Worm (Caenorhabditis elegans) whole organism, dauer: Measurements from ENCODE around the gene B0244.5.

Experiments used
- unc-62 ChIP-seq: sonication (generic microtip); optimal IDR thresholded peaks from 2 replicates; lab custom pipeline; 2017; ENCODE audit warnings: missing biosample characterization, missing genetic modification reagents, missing genetic modification characterization

B0244.5 gene

ce11 chrIII:5734328-5734727, 10.4 kb upstream of the B0244.5 start:
- no peak for TF ChIP-seq unc-62 (GFP tag; lab: Kevin White, UChicago)

DNA sequence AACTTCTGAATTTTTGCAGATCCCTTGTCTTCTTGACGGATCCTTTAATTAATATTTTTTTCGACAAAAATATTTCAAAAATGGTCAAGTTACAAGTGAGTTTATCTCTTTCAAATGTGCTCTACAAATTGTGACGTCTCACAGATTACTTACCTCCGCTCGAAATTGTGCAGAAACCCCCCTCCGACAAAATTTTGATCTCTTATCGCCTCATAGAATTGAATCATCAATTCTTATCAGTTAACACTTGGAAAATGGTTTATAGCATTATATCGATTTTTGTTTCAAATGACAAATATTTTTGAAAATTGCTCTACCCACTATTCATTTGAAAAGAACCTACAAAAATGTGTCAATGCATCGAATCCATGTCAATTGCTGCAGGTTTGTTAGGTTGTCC, 9.8 kb upstream of the B0244.5 start, which contains the start of gene B0244.10:
B0244.10 (plus strand) TSS at position 254 of the 400 bp plus-strand sequence.
- TF ChIP-seq unc-62 (GFP tag; lab: Kevin White, UChicago) = no peak

ce11 chrIII:5737708-5738107, 7.0 kb upstream of the B0244.5 start, which contains the start of gene B0244.6:
TSS of gene B0244.6 (plus strand) at chrIII:5738008.
- TF ChIP-seq unc-62 (GFP tag; lab: Kevin White, UChicago) = no peak

ce11 chrIII:5740666-5741065, 4.0 kb upstream of the B0244.5 start, which contains the start of gene B0244.16:
TSS of gene B0244.16 (plus strand) at chrIII:5740966.
- TF ChIP-seq unc-62 (GFP tag; lab: Kevin White, UChicago) = no peak

- TF ChIP-seq unc-62 (GFP tag; lab: Kevin White, UChicago) = no peak
Measured at ce11 chrIII:5743084-5743483, 1.6 kb upstream of the B0244.5 start, which contains the start of gene B0244.15. TSS of gene B0244.15 (plus strand) at chrIII:5743384.

DNA sequence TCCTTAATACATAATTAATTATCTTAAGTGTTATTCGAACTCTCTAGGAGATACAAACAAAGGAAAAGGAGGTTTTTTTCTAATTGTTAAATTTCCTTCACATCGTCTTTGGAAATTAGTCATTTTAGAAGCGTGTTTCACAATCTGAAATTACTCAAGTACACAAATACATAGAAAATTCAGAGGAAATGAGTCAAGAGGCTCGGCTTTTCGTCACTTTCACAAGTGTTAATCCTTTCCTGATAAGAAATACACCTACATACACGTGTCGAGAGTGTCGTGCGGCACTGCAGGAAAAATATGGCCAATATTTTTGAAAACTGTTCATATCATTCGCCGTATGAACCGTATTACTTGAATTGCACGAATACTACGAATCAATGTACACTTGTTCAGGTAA, 2.5 kb downstream of the B0244.5 start, which contains the start of gene B0244.4:
B0244.4 (plus strand) TSS at position 301 of the 400 bp plus-strand sequence.
- TF ChIP-seq unc-62 (GFP tag; lab: Kevin White, UChicago) = no peak

- TF ChIP-seq unc-62 (GFP tag; lab: Kevin White, UChicago) = no peak
Measured at ce11 chrIII:5748360-5748759, 3.7 kb downstream of the B0244.5 start.

ce11 chrIII:5750503-5750902, 5.8 kb downstream of the B0244.5 start:
- no peak for TF ChIP-seq unc-62 (GFP tag; lab: Kevin White, UChicago)

ce11 chrIII:5755204-5755603, 10.5 kb downstream of the B0244.5 start, which contains the start of gene ida-1:
TSS of gene ida-1 (plus strand) at chrIII:5755539.
- no peak for TF ChIP-seq unc-62 (GFP tag; lab: Kevin White, UChicago)

ce11 chrIII:5757492-5758045, 12.9 kb downstream of the B0244.5 start:
- TF ChIP-seq unc-62 (GFP tag; lab: Kevin White, UChicago) = no peak

- TF ChIP-seq unc-62 (GFP tag; lab: Kevin White, UChicago) = no peak
Measured at ce11 chrIII:5758519-5759099, 13.9 kb downstream of the B0244.5 start.

- TF ChIP-seq unc-62 (GFP tag; lab: Kevin White, UChicago) = no peak
Measured at ce11 chrIII:5760721-5761120, 16.0 kb downstream of the B0244.5 start.

ce11 chrIII:5761886-5762285, 17.2 kb downstream of the B0244.5 start:
- no peak for TF ChIP-seq unc-62 (GFP tag; lab: Kevin White, UChicago)

DNA sequence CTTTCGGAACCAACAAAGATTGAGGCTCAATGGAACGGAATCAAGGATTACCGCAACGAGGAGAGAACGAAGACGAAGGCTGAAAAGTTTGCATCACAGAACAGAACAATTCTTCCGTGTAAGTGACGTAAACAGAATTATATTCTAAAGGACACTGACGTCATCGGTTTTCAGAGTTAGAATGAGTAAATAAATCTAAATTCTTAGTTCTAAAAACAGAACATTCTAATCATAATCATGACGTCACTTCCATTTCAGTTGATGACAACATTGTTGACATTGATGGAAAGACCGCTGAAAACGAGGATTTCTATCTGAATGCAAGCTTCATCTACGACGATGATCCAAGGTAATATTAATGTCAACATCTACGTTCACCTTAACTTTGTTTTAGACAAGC, 19.3 kb downstream of the B0244.5 start:
- no peak for TF ChIP-seq unc-62 (GFP tag; lab: Kevin White, UChicago)

DNA sequence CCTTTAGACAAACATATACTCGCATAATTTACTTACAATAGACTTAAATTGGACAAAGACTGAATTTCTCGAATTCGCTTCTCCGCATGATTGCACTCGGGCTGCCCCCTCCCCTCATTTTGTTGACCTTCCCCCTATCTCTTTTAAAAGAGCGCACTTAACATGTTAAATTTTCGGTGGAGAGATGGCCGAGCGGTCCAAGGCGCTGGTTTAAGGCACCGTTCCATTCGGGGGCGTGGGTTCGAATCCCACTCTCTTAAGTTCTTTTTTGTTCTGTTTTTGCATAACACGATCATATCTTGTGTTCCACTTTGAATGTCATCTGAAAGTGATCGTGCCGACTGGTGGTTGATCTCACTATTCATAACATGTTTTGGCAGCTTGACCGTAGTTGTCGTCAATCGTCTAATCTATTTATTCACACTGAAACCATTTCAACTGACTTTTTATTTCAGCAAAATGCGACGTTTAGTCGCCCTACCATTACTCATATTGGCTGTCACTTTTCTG, 25.1 kb downstream of the B0244.5 start, which contains the start of gene cutl-23:
cutl-23 (plus strand) TSS at position 460 of the 510 bp plus-strand sequence.
- no peak for TF ChIP-seq unc-62 (GFP tag; lab: Kevin White, UChicago)

- no peak for TF ChIP-seq unc-62 (GFP tag; lab: Kevin White, UChicago)
Measured at ce11 chrIII:5782080-5782479, 37.4 kb downstream of the B0244.5 start.
